Worm (Caenorhabditis elegans): Measurements from ENCODE around the gene clec-138.

DNA sequence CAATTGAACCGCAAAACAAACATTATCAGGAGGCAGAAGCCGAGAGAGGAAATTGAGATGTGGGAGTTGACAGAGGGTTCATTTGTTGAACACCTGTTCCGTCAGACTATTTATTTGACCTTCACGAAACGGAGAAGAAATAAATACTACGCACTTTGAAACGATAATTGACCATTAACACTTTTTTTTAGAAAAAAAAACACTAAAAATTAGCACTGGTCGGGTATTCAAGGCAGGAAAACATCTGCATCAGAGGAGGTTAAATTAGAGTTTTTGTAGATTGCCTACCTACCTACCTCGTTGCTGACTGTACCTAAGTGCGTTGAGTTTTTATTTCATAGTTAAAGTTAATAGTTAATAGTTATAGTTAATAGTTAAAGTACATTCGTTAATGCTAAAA, 30.5 kb upstream of the clec-138 start:
- no peak for TF ChIP-seq nhr-25 (tag; optimal IDR thresholded peaks at IDR 0.05)
- no peak for TF ChIP-seq fkh-2 (tag; optimal IDR thresholded peaks at IDR 0.05)
- no peak for TF ChIP-seq unc-62 (GFP tag; optimal IDR thresholded peaks at IDR 0.05)
- no peak for TF ChIP-seq ztf-11 (tag; optimal IDR thresholded peaks at IDR 0.05)
- no peak for TF ChIP-seq egl-5 (tag; optimal IDR thresholded peaks at IDR 0.05)
- TF ChIP-seq nhr-43 (tag; optimal IDR thresholded peaks at IDR 0.05; ENCODE audit: poor library complexity, severe bottlenecking): no peak
- no peak for TF ChIP-seq nhr-23 (tag; optimal IDR thresholded peaks at IDR 0.05)
- no peak for TF ChIP-seq ceh-9 (tag; optimal IDR thresholded peaks at IDR 0.05)
- TF ChIP-seq nhr-77 (tag; optimal IDR thresholded peaks at IDR 0.05): no peak
